Fruit fly (Drosophila melanogaster) whole organism, wandering third instar larva: ENCODE results near the gene Claspin.

Experiments
- Abd-B ChIP-seq: fragments of >200 bp; optimal IDR thresholded peaks from 2 replicates; lab custom pipeline; 2017; ENCODE audit warnings: missing biosample characterization, missing genetic modification characterization
- CG9705 ChIP-seq: fragments of 200-800 bp; sonication (Bioruptor generic); optimal IDR thresholded peaks from 2 replicates; lab custom pipeline; 2018; ENCODE audit warnings: missing biosample characterization, mild to moderate bottlenecking, missing genetic modification characterization
- CrebA ChIP-seq: fragments of 200-800 bp; sonication (Bioruptor generic); optimal IDR thresholded peaks from 2 replicates; lab custom pipeline; 2016; ENCODE audit warnings: missing biosample characterization, mild to moderate bottlenecking, missing genetic modification characterization, borderline replicate concordance
- HLH106 ChIP-seq: fragments of 200-800 bp; optimal IDR thresholded peaks from 3 replicates; lab custom pipeline; 2019; ENCODE audit warnings: missing biosample characterization, mild to moderate bottlenecking, missing genetic modification characterization, moderate library complexity
- Hnf4 ChIP-seq: fragments of 200-800 bp; sonication (Bioruptor generic); optimal IDR thresholded peaks from 2 replicates; lab custom pipeline; 2016; ENCODE audit warnings: missing biosample characterization, mild to moderate bottlenecking, missing genetic modification characterization
- Hr83 ChIP-seq: fragments of 200-300 bp; sonication (Bioruptor generic); optimal IDR thresholded peaks from 2 replicates; lab custom pipeline; 2016; ENCODE audit warnings: missing biosample characterization, mild to moderate bottlenecking, missing genetic modification characterization, moderate library complexity; ENCODE audit not compliant: poor library complexity, severe bottlenecking
- Myc ChIP-seq: fragments of >200 bp; optimal IDR thresholded peaks from 2 replicates; lab custom pipeline; 2017
- N ChIP-seq: fragments of >200 bp; optimal IDR thresholded peaks from 2 replicates; lab custom pipeline; 2018; ENCODE audit warnings: missing biosample characterization, missing external identifiers, missing genetic modification characterization
- OdsH ChIP-seq: fragments of 200-800 bp; sonication (Bioruptor generic); optimal IDR thresholded peaks from 2 replicates; lab custom pipeline; 2016; ENCODE audit warnings: missing biosample characterization, mild to moderate bottlenecking, missing genetic modification characterization
- Rel ChIP-seq, 2 experiments: fragments of 200-800 bp; sonication (Bioruptor generic) in 1 of 2; optimal IDR thresholded peaks; 2 replicates in 1 of 2; 3 replicates in 1 of 2; lab custom pipeline; 2016 to 2019; ENCODE audit warnings: mild to moderate bottlenecking in 2 of 2, missing biosample characterization in 2 of 2, missing genetic modification characterization in 2 of 2, moderate library complexity in 1 of 2
- Sp1 ChIP-seq: fragments of 200-800 bp; sonication (Bioruptor generic); optimal IDR thresholded peaks from 3 replicates; lab custom pipeline; 2019; ENCODE audit warnings: missing biosample characterization, mild to moderate bottlenecking, missing genetic modification characterization, moderate library complexity
- Vsx2 ChIP-seq: fragments of 200-300, 225-300 bp; sonication (Bioruptor generic); optimal IDR thresholded peaks from 2 replicates; lab custom pipeline; 2018; ENCODE audit warnings: missing biosample characterization, missing genetic modification characterization; ENCODE audit not compliant: partially characterized antibody
- brk ChIP-seq: fragments of 200-800 bp; sonication (Bioruptor generic); optimal IDR thresholded peaks from 2 replicates; lab custom pipeline; 2016; ENCODE audit warnings: missing biosample characterization, mild to moderate bottlenecking, missing genetic modification characterization
- ey ChIP-seq: fragments of 200-800 bp; sonication (Bioruptor generic); optimal IDR thresholded peaks from 2 replicates; lab custom pipeline; 2016; ENCODE audit warnings: missing biosample characterization, missing genetic modification characterization
- h ChIP-seq: fragments of 200-800 bp; sonication (Bioruptor generic); optimal IDR thresholded peaks from 3 replicates; lab custom pipeline; 2016; ENCODE audit warnings: missing biosample characterization, mild to moderate bottlenecking, missing genetic modification characterization
- jim ChIP-seq: fragments of 175-275, 200-325 bp; sonication (Bioruptor generic); optimal IDR thresholded peaks from 2 replicates; lab custom pipeline; 2016; ENCODE audit warnings: missing biosample characterization, mild to moderate bottlenecking, missing genetic modification characterization
- lola ChIP-seq: fragments of >200 bp; optimal IDR thresholded peaks from 2 replicates; lab custom pipeline; 2017; ENCODE audit warnings: missing biosample characterization, missing genetic modification characterization
- pan ChIP-seq: fragments of >200 bp; optimal IDR thresholded peaks from 2 replicates; lab custom pipeline; 2017
- psq ChIP-seq: fragments of 200-800 bp; sonication (Bioruptor generic); optimal IDR thresholded peaks from 3 replicates; lab custom pipeline; 2017; ENCODE audit warnings: missing biosample characterization, mild to moderate bottlenecking, missing genetic modification characterization, moderate library complexity
- sage ChIP-seq: fragments of 200-800 bp; sonication (Bioruptor generic); optimal IDR thresholded peaks from 2 replicates; lab custom pipeline; 2016; ENCODE audit warnings: missing biosample characterization, mild to moderate bottlenecking, missing genetic modification characterization
- sv ChIP-seq: fragments of 200-800 bp; sonication (Bioruptor generic); optimal IDR thresholded peaks from 3 replicates; lab custom pipeline; 2016; ENCODE audit warnings: missing biosample characterization, missing genetic modification characterization
- tai ChIP-seq: sonication (Bioruptor generic); optimal IDR thresholded peaks from 2 replicates; lab custom pipeline; 2016; ENCODE audit warnings: missing biosample characterization, missing genetic modification characterization
- usp ChIP-seq: fragments of >200 bp; optimal IDR thresholded peaks from 2 replicates; lab custom pipeline; 2017; ENCODE audit warnings: missing biosample characterization, missing genetic modification characterization

Claspin gene

DNA sequence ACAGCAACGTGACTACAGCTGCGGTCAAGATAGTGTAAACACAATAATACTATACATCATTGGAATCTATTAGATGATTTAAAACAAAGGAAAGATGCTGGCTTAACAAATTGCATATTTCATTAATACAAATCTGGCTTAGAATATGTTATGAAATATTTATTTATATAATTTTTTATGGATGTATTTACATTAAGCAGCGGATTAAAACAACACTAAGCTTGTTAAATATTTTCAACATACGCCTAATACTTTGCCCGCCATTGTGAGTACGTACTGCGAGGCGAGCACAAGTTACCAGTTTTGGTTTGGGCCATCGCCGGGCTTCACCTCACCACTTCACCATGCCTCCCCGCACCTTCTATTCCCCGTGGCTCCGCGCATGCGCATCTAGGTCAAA, 43.4 kb upstream of the Claspin start (continued):
- TF ChIP-seq pan (lab: Kevin White, UChicago) = no peak
- peak; percentile 75 for TF ChIP-seq psq (GFP tag; lab: Kevin White, UChicago)

DNA sequence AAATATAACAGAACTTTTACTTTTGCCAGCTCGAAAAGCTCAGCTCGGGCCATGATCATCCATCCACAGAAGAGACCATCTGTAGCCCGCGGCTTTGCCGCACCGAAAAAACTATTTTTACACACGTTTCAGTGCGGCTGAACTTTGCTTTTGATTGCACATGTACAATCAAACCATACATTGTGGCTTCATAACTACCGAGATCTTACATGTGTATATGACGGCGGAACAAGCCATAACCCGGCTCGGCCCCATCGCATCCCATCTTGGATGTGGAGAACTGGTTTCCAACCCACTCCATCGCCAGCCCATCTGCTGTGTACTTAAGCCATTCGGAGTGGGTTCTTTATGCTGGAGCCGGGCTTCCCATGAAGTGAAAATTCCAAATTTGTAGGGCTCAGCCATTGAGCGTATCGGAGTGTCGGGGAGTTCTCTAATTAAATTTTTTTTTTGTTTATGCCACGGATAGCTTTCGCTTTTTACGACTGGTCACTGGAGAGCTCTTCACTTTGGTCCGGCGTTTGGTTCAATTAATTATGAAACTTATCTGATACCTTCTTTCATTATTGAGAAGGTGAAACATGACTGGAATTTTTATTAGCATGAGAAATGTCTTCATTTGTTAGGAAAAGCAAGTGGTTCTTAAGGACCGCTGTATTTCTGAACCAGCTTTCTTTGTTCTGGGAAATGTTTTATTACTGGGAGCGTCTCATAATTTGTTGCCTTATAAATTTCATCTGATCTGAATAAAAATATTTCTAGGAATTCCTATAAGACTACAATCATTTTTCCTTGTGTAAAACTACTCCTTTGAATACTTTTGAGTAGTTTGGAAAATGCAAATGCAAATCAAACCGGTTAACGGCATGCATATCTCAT, 42.1 kb upstream of the Claspin start:
- no peak for TF ChIP-seq tai (GFP tag; lab: Kevin White, UChicago)
- TF ChIP-seq usp (GFP tag; lab: Kevin White, UChicago) = no peak
- no peak for TF ChIP-seq Rel (GFP tag; optimal IDR thresholded peaks at IDR 0.05; lab: Kevin White, UChicago)
- TF ChIP-seq Rel (tag; optimal IDR thresholded peaks at IDR 0.05; lab: Kevin White, UChicago) = peak; percentile 1
- TF ChIP-seq N = no peak
- no peak for TF ChIP-seq Hnf4
- no peak for TF ChIP-seq Abd-B (GFP tag; lab: Kevin White, UChicago)
- no peak for TF ChIP-seq Vsx2
- TF ChIP-seq, all 38 proteins: peak for 1

DNA sequence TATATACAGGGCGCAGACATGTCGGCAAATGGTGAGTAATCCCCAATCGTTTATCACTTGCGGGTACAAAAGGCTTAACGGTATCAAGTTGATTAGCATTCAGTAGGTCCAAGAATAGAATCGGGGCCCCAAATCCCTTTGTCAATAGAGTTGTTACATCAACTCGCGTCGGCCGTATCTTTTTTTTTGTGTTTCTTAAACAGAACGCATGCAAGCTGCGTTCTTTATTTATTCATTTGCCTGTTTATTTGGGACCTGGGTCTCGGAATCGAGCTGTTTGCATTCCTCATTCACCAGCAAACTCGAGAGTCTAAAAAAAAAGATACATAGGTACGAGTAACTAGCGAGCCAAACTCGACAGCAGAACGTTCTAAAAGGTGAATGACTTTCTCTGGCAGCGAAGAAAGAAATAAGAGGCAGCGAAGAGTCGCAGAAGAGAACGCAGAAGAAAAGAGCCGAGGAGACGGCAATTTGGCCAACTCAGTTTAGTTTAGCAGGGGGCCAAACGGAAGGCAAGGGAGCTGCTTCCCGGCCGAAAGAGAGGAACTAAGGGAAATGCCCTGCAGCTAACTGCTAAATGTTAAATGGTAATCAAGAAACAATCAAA, 41.0 kb upstream of the Claspin start:
- TF ChIP-seq brk (GFP tag; lab: Kevin White, UChicago) (no peak), psq (GFP tag; lab: Kevin White, UChicago) (peak; percentile 10)

DNA sequence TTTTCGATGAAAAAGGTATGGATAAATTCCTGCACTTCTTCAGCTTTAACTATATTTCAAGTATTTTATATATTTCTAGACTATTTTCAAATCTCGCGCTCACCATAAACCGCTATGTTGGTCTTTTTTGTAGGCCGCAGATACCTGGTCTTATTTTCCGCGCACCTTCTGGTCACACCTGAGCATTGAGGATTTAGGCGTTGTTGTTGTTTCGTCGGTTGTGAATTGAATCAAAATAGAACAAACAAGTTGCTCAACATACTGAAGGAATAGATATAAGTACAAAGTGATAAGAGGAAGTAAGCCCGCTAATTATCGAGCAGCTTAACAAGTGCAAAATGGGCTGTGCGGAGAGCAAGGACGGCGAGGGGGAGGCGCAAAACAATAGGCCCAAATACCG, 35.5 kb upstream of the Claspin start, which contains the start of gene Ctl1:
Ctl1 (plus strand) TSS at position 167 of the 400 bp plus-strand sequence.
- TF ChIP-seq usp (GFP tag; lab: Kevin White, UChicago) = no peak
- TF ChIP-seq sage (GFP tag; lab: Kevin White, UChicago) = no peak
- TF ChIP-seq lola = no peak
- no peak for TF ChIP-seq tai (GFP tag; lab: Kevin White, UChicago)
- TF ChIP-seq brk (GFP tag; lab: Kevin White, UChicago) = no peak
- no peak for TF ChIP-seq CrebA (GFP tag; lab: Kevin White, UChicago)
- no peak for TF ChIP-seq Hr83 (GFP tag; lab: Kevin White, UChicago)
- no peak for TF ChIP-seq ey (GFP tag; lab: Kevin White, UChicago)
- TF ChIP-seq N = no peak
- TF ChIP-seq h (GFP tag; lab: Kevin White, UChicago) = no peak
- TF ChIP-seq Sp1 (GFP tag; lab: Kevin White, UChicago) = no peak
- TF ChIP-seq pan (lab: Kevin White, UChicago) = no peak
- TF ChIP-seq HLH106 = no peak
- TF ChIP-seq, all 38 proteins: peak for 0

DNA sequence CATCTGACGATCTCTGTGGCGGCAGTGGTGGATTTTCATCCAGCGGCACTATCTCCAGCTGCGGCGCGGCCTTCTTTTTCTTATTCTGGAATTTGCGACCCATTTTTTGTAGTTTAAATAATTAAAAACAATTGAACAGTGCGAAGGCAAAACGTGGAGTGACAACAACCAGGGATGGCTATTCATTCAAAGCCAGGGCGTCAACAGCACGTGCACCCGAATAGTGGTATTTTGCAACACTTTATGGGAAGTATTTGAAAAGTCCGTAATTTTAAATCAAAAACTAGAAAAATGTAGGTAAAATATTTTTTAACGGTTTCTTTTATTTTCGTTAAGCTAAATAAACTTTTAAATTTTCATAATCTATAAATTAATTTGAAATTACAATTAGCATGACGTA, 30.7 kb upstream of the Claspin start, which contains the start of gene CG11583:
CG11583 (minus strand) TSS at position 191 of the 400 bp plus-strand sequence.
- no peak for TF ChIP-seq Sp1 (GFP tag; lab: Kevin White, UChicago)
- TF ChIP-seq Hr83 (GFP tag; lab: Kevin White, UChicago) = peak; percentile 70
- TF ChIP-seq jim (GFP tag; lab: Kevin White, UChicago) = no peak
- TF ChIP-seq ey (GFP tag; lab: Kevin White, UChicago) = peak; percentile 41
- peak; percentile 32 for TF ChIP-seq OdsH (GFP tag; lab: Kevin White, UChicago)
- peak; percentile 22 for TF ChIP-seq psq (GFP tag; lab: Kevin White, UChicago)
- TF ChIP-seq Myc (lab: Kevin White, UChicago) = peak; percentile 57
- TF ChIP-seq sv (GFP tag; lab: Kevin White, UChicago) = peak; percentile 9

DNA sequence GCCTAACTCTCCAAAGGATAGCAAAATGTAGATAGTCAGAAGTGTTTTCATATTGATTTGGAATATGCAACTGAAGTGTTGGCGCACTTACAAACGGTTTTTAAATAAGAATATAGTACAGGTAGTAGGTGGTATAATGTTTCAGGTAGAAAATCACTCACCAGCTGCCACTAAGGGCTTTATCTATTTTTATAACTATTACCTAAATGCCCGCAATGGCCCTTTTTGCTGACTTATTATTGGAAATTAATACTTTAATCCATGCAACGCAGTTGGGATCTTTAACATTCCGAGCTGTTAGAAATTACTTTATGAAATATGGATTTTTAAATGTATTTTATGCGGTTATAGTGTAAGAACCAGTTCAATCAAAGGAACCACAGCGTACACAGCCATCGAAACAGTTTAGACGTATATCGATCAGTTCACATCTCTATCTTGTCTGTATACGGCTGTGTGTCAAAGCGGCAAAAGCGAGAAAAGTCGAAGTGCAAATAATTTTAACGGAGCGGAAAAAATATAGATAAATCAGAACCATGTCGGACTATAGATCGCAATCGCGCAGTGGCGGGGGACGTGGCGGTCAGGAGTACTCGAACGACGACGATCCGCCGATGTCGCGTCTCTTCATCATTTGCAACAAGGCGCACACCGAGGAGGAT, 29.7 kb upstream of the Claspin start, which contains the start of the genes srw and CG1316:
srw (minus strand) TSS at position 51 of the 662 bp plus-strand sequence.
CG1316 (plus strand) TSS at position 424 of the 662 bp plus-strand sequence.
- TF ChIP-seq Sp1 (GFP tag; lab: Kevin White, UChicago) (no peak), N (no peak), Myc (lab: Kevin White, UChicago) (no peak), h (GFP tag; lab: Kevin White, UChicago) (peak; percentile 45), ey (GFP tag; lab: Kevin White, UChicago) (no peak), CG9705 (GFP tag; lab: Kevin White, UChicago) (no peak), HLH106 (no peak), Hr83 (GFP tag; lab: Kevin White, UChicago) (no peak), sage (GFP tag; lab: Kevin White, UChicago) (no peak), Hnf4 (peak; percentile 44), Rel (GFP tag; optimal IDR thresholded peaks at IDR 0.05; lab: Kevin White, UChicago) (no peak), Rel (tag; optimal IDR thresholded peaks at IDR 0.05; lab: Kevin White, UChicago) (no peak)
- TF ChIP-seq, all 38 proteins: peak for 2
